Worm (Caenorhabditis elegans) whole organism, L2 larva: ENCODE results near the gene W09H1.3.

ENCODE experiments used
- C34F6.9 ChIP-seq: fragments of 150-350 bp; optimal IDR thresholded peaks from 2 replicates; lab custom pipeline; 2014; ENCODE audit warnings: missing biosample characterization, missing genetic modification characterization
- F13H6.1 ChIP-seq: sonication (generic microtip); optimal IDR thresholded peaks from 2 replicates; lab custom pipeline; 2016; ENCODE audit warnings: missing genetic modification characterization, missing compliant biosample characterization
- R02D3.7 ChIP-seq: fragments of 150-350 bp; optimal IDR thresholded peaks from 2 replicates; lab custom pipeline; 2014; ENCODE audit warnings: missing biosample characterization, missing genetic modification characterization
- Y55F3AM.14 ChIP-seq: fragments of 200-800 bp; sonication (Bioruptor generic); optimal IDR thresholded peaks from 2 replicates; lab custom pipeline; 2018; ENCODE audit warnings: mild to moderate bottlenecking, missing genetic modification characterization, missing compliant biosample characterization
- ZK546.5 ChIP-seq: sonication (generic microtip); optimal IDR thresholded peaks from 2 replicates; lab custom pipeline; 2017; ENCODE audit warnings: missing biosample characterization, missing genetic modification characterization
- alr-1 ChIP-seq: fragments of 150-350 bp; optimal IDR thresholded peaks from 2 replicates; lab custom pipeline; 2014; ENCODE audit warnings: missing biosample characterization, missing genetic modification characterization
- ama-1 ChIP-seq: fragments of 150-350 bp; optimal IDR thresholded peaks from 2 replicates; lab custom pipeline; 2018; ENCODE audit warnings: inconsistent platforms
- blmp-1 ChIP-seq: sonication (generic microtip); optimal IDR thresholded peaks from 2 replicates; lab custom pipeline; 2017; ENCODE audit warnings: missing genetic modification characterization, mild to moderate bottlenecking, missing compliant biosample characterization, antibody characterized with exemption, moderate library complexity; ENCODE audit not compliant: insufficient read depth
- crh-2 ChIP-seq: sonication (generic microtip); optimal IDR thresholded peaks from 2 replicates; lab custom pipeline; 2017; ENCODE audit warnings: missing biosample characterization, missing genetic modification characterization
- dmd-4 ChIP-seq: sonication (generic microtip); optimal IDR thresholded peaks from 2 replicates; lab custom pipeline; 2017; ENCODE audit warnings: missing biosample characterization, missing genetic modification characterization
- elt-1 ChIP-seq: fragments of 150-350 bp; optimal IDR thresholded peaks from 2 replicates; lab custom pipeline; 2014; ENCODE audit warnings: missing biosample characterization, missing genetic modification characterization
- gmeb-1 ChIP-seq: fragments of 150-350 bp; optimal IDR thresholded peaks from 2 replicates; lab custom pipeline; 2014; ENCODE audit warnings: missing biosample characterization, missing genetic modification characterization
- lin-11 ChIP-seq: fragments of 150-350 bp; sonication (generic microtip); optimal IDR thresholded peaks from 2 replicates; lab custom pipeline; 2014; ENCODE audit warnings: missing biosample characterization, missing genetic modification characterization, inconsistent platforms, mixed read lengths
- lin-39 ChIP-seq: fragments of 150-350 bp; optimal IDR thresholded peaks from 2 replicates; lab custom pipeline; 2014; ENCODE audit warnings: missing biosample characterization, missing genetic modification reagents, missing genetic modification characterization
- lsy-2 ChIP-seq, 2 experiments: fragments of 150-350 bp in 1 of 2; sonication (generic microtip) in 1 of 2; optimal IDR thresholded peaks; 2 replicates each; lab custom pipeline; 2014 to 2017; ENCODE audit warnings: missing biosample characterization in 2 of 2, missing genetic modification characterization in 2 of 2
- mab-5 ChIP-seq: fragments of 150-350 bp; optimal IDR thresholded peaks from 2 replicates; lab custom pipeline; 2014; ENCODE audit warnings: missing biosample characterization, missing genetic modification characterization
- mdl-1 ChIP-seq, 2 experiments: fragments of 150-350 bp in 1 of 2; sonication (generic microtip) in 1 of 2; optimal IDR thresholded peaks; 2 replicates each; lab custom pipeline; 2017; ENCODE audit warnings: missing biosample characterization in 2 of 2, missing genetic modification characterization in 2 of 2
- nhr-11 ChIP-seq: fragments of 150-350 bp; optimal IDR thresholded peaks from 2 replicates; lab custom pipeline; 2014; ENCODE audit warnings: missing biosample characterization, missing genetic modification characterization
- nhr-12 ChIP-seq: fragments of 150-350 bp; optimal IDR thresholded peaks from 2 replicates; lab custom pipeline; 2014; ENCODE audit warnings: missing biosample characterization, missing genetic modification characterization
- nhr-129 ChIP-seq: fragments of 150-350 bp; optimal IDR thresholded peaks from 2 replicates; lab custom pipeline; 2014; ENCODE audit warnings: missing biosample characterization, missing genetic modification characterization
- nhr-21 ChIP-seq: fragments of 150-350 bp; optimal IDR thresholded peaks from 2 replicates; lab custom pipeline; 2014; ENCODE audit warnings: missing biosample characterization, missing genetic modification characterization
- nhr-23 ChIP-seq: fragments of 150-350 bp; optimal IDR thresholded peaks from 2 replicates; lab custom pipeline; 2014; ENCODE audit warnings: missing biosample characterization, missing genetic modification reagents, missing genetic modification characterization
- nhr-25 ChIP-seq: fragments of 150-350 bp; sonication (generic microtip); optimal IDR thresholded peaks from 3 replicates; lab custom pipeline; 2014; ENCODE audit warnings: missing biosample characterization, missing genetic modification characterization
- nhr-6 ChIP-seq: fragments of 150-350 bp; optimal IDR thresholded peaks from 2 replicates; lab custom pipeline; 2014; ENCODE audit warnings: missing biosample characterization, missing genetic modification characterization
- nhr-77 ChIP-seq: fragments of 150-350 bp; optimal IDR thresholded peaks from 2 replicates; lab custom pipeline; 2014; ENCODE audit warnings: missing biosample characterization, missing genetic modification characterization
- peb-1 ChIP-seq: fragments of 150-350 bp; optimal IDR thresholded peaks from 2 replicates; lab custom pipeline; 2014; ENCODE audit warnings: missing biosample characterization, missing genetic modification characterization
- sem-4 ChIP-seq: fragments of 150-350 bp; optimal IDR thresholded peaks from 2 replicates; lab custom pipeline; 2014; ENCODE audit warnings: missing biosample characterization, missing genetic modification reagents, missing genetic modification characterization
- skn-1 ChIP-seq: sonication (generic microtip); optimal IDR thresholded peaks from 2 replicates; lab custom pipeline; 2017; ENCODE audit warnings: missing biosample characterization, missing genetic modification characterization
- sma-9 ChIP-seq, 2 experiments: fragments of 150-350 bp in 1 of 2; sonication (generic microtip) in 1 of 2; optimal IDR thresholded peaks; 2 replicates each; lab custom pipeline; 2014 to 2016; ENCODE audit warnings: missing genetic modification characterization in 2 of 2, mild to moderate bottlenecking in 1 of 2, missing biosample characterization in 1 of 2, missing compliant biosample characterization in 1 of 2, missing genetic modification reagents in 1 of 2, moderate library complexity in 1 of 2
- snpc-4 ChIP-seq: fragments of 150-350 bp; optimal IDR thresholded peaks from 2 replicates; lab custom pipeline; 2014; ENCODE audit warnings: missing biosample characterization, missing genetic modification characterization
- unc-39 ChIP-seq: fragments of 150-350 bp; optimal IDR thresholded peaks from 2 replicates; lab custom pipeline; 2014; ENCODE audit warnings: missing biosample characterization, missing genetic modification characterization
- unc-55 ChIP-seq: fragments of 150-350 bp; sonication (generic microtip); optimal IDR thresholded peaks from 3 replicates; lab custom pipeline; 2014; ENCODE audit warnings: missing biosample characterization, missing genetic modification reagents, missing genetic modification characterization
- unc-62 ChIP-seq: fragments of 150-350 bp; optimal IDR thresholded peaks from 2 replicates; lab custom pipeline; 2014; ENCODE audit warnings: missing biosample characterization, missing genetic modification reagents, missing genetic modification characterization
- ztf-1 ChIP-seq: fragments of 200-800 bp; sonication (Bioruptor generic); conservative IDR thresholded peaks from 2 replicates; pipeline ENCODE4 v1.3.6; 2022; ENCODE audit warnings: missing genetic modification characterization, missing compliant biosample characterization
- ztf-11 ChIP-seq: sonication (generic microtip); optimal IDR thresholded peaks from 2 replicates; lab custom pipeline; 2017; ENCODE audit warnings: missing biosample characterization, missing genetic modification characterization
- ztf-4 ChIP-seq: fragments of 150-350 bp; optimal IDR thresholded peaks from 2 replicates; lab custom pipeline; 2014; ENCODE audit warnings: missing biosample characterization, missing genetic modification characterization

Gene W09H1.3

ce11 chrII:13167493-13167892 is 16.7 kb upstream of the W09H1.3 start:
- TF ChIP-seq ZK546.5 (tag; lab: Kevin White, UChicago) (no peak), blmp-1 (tag; lab: Kevin White, UChicago) (peak; percentile 93), nhr-25 (tag; lab: Kevin White, UChicago) (peak; percentile 42)
- TF ChIP-seq, all 48 proteins: peak for 2

- TF ChIP-seq crh-2 (no peak), unc-62 (GFP tag; lab: Kevin White, UChicago) (no peak), ztf-1 (no peak)
These were observed 13.5 kb upstream of the W09H1.3 start for ce11 chrII:13170696-13171095.

- TF ChIP-seq ztf-1 (no peak), nhr-6 (tag; lab: Kevin White, UChicago) (no peak)
These were observed 9.8 kb upstream of the W09H1.3 start for ce11 chrII:13174435-13174834.

ce11 chrII:13181465-13181864 is 2.8 kb upstream of the W09H1.3 start, which contains the start of gene W09H1.1:
Gene W09H1.1, minus strand, starts transcription at chrII:13181565.
- TF ChIP-seq alr-1 (no peak), elt-1 (tag; lab: Kevin White, UChicago) (no peak), snpc-4 (tag; lab: Kevin White, UChicago) (no peak), mab-5 (tag; lab: Kevin White, UChicago) (no peak), sma-9 (GFP tag; optimal IDR thresholded peaks at IDR 0.05; lab: Kevin White, UChicago) (no peak), sma-9 (tag; optimal IDR thresholded peaks at IDR 0.05; lab: Kevin White, UChicago) (no peak), ztf-4 (tag; lab: Kevin White, UChicago) (no peak), dmd-4 (tag; lab: Kevin White, UChicago) (no peak), crh-2 (no peak), nhr-11 (tag; lab: Kevin White, UChicago) (no peak), ama-1 (lab: Kevin White, UChicago) (no peak), nhr-21 (tag; lab: Kevin White, UChicago) (no peak), skn-1 (tag; lab: Kevin White, UChicago) (no peak)

- no peak for TF ChIP-seq nhr-12 (tag; lab: Kevin White, UChicago)
These were observed 937 bp upstream of the W09H1.3 start, which contains the start of the genes W09H1.4 and his-73 for ce11 chrII:13183228-13183755. Gene W09H1.4, plus strand, starts transcription at chrII:13183528. Gene his-73, plus strand, starts transcription at chrII:13183705.

ce11 chrII:13187188-13187587 is 3.0 kb downstream of the W09H1.3 start, which contains the start of gene mecr-1:
Gene mecr-1, minus strand, starts transcription at chrII:13187314.
- TF ChIP-seq nhr-21 (tag; lab: Kevin White, UChicago) (no peak), lsy-2 (tag; optimal IDR thresholded peaks at IDR 0.05; lab: Kevin White, UChicago) (peak in 1 of 2 experiments; percentile 65), nhr-25 (tag; lab: Kevin White, UChicago) (peak; percentile 33), unc-55 (peak; percentile 69), C34F6.9 (tag; lab: Kevin White, UChicago) (peak; percentile 59), gmeb-1 (tag; lab: Kevin White, UChicago) (no peak), R02D3.7 (tag; lab: Kevin White, UChicago) (peak; percentile 86), nhr-129 (peak; percentile 29), crh-2 (peak; percentile 45)

- no peak for TF ChIP-seq elt-1 (tag; lab: Kevin White, UChicago)
- no peak for TF ChIP-seq lin-39 (tag; lab: Kevin White, UChicago)
- no peak for TF ChIP-seq dmd-4 (tag; lab: Kevin White, UChicago)
- no peak for TF ChIP-seq nhr-23 (tag; lab: Kevin White, UChicago)
- TF ChIP-seq ztf-4 (tag; lab: Kevin White, UChicago) = no peak
- no peak for TF ChIP-seq mdl-1 (tag; optimal IDR thresholded peaks at IDR 0.05; lab: Kevin White, UChicago)
- TF ChIP-seq nhr-21 (tag; lab: Kevin White, UChicago) = no peak
- no peak for TF ChIP-seq peb-1 (tag; lab: Kevin White, UChicago)
- no peak for TF ChIP-seq F13H6.1 (tag; lab: Kevin White, UChicago)
- no peak for TF ChIP-seq lin-11
- TF ChIP-seq unc-39 = no peak
- TF ChIP-seq Y55F3AM.14 (GFP tag; lab: Kevin White, UChicago) = no peak
- TF ChIP-seq nhr-77 (tag; lab: Kevin White, UChicago) = no peak
- no peak for TF ChIP-seq snpc-4 (tag; lab: Kevin White, UChicago)
- TF ChIP-seq nhr-12 (tag; lab: Kevin White, UChicago) = no peak
- no peak for TF ChIP-seq sem-4 (tag; lab: Kevin White, UChicago)
- TF ChIP-seq alr-1 = no peak
- TF ChIP-seq nhr-6 (tag; lab: Kevin White, UChicago) = no peak
- TF ChIP-seq ztf-11 (tag; lab: Kevin White, UChicago) = no peak
These were observed 3.9 kb downstream of the W09H1.3 start for ce11 chrII:13188084-13188483.
